Worm (Caenorhabditis elegans): ENCODE results near the gene F52H3.6.

Gene F52H3.6

DNA sequence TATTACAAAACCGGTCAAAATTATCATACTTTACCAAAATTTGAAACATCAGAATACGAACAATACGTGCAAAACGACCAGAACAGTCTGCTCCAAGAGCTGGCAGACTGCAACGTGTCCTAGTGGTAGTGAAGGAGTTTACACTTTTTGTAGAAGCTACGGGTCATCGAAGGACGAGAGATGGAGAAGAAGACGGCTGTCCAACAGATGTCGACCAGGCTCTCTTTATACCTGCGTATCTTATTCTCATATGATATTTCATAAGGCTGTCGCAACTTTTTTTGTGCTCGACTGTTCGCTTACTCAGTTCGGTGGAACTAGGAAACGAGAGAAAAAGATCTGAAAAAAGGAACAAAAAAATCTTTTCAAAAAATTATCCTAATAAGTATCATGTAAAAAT, 11.6 kb upstream of the F52H3.6 start, which contains the start of gene let-268:
Gene let-268 (minus strand): TSS at position 182 of the 400 bp plus-strand sequence.
- TF ChIP-seq nfya-1 (tag; optimal IDR thresholded peaks at IDR 0.05; ENCODE audit: insufficient read depth) (peak; percentile 2), ceh-16 (tag; optimal IDR thresholded peaks at IDR 0.05) (no peak)

DNA sequence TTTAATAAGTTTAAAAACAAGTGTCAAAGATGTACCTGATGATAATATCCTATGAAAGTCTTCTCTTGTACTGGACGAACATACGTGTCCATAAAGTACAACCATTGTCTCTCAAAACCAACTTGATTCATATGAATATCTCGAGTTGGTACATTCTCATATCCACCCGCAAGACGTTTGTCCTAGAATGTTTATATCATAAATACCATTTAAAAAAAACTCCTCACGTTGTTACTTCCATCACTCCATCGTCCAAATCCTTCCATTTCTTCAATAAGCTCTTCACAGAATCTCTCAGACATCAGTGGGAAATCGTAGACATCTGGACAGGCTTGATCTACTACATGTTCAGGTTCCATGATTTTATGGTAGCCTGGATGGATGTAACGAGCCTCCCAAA, 7.2 kb upstream of the F52H3.6 start:
- TF ChIP-seq nhr-23 (tag; optimal IDR thresholded peaks at IDR 0.05) = no peak
- no peak for TF ChIP-seq ceh-82 (tag; optimal IDR thresholded peaks at IDR 0.05)
- TF ChIP-seq fkh-10 (GFP tag; optimal IDR thresholded peaks at IDR 0.05) = no peak
- TF ChIP-seq nhr-43 (tag; optimal IDR thresholded peaks at IDR 0.05; ENCODE audit: poor library complexity, severe bottlenecking) = no peak
- no peak for TF ChIP-seq lin-15B (tag; optimal IDR thresholded peaks at IDR 0.05)
- no peak for TF ChIP-seq aly-2 (tag; optimal IDR thresholded peaks at IDR 0.05)
- TF ChIP-seq nhr-11 (tag; optimal IDR thresholded peaks at IDR 0.05) = no peak
- no peak for TF ChIP-seq elt-2 (tag; optimal IDR thresholded peaks at IDR 0.05)
- TF ChIP-seq ztf-11 (tag; optimal IDR thresholded peaks at IDR 0.05) = no peak
- TF ChIP-seq lin-39 (tag; optimal IDR thresholded peaks at IDR 0.05) = no peak
- no peak for TF ChIP-seq jun-1 (tag; optimal IDR thresholded peaks at IDR 0.05)
- TF ChIP-seq nhr-76 (tag; optimal IDR thresholded peaks at IDR 0.05) = no peak
- no peak for TF ChIP-seq sea-2 (GFP tag; optimal IDR thresholded peaks at IDR 0.05)
- no peak for TF ChIP-seq mdl-1 (tag; optimal IDR thresholded peaks at IDR 0.05)

DNA sequence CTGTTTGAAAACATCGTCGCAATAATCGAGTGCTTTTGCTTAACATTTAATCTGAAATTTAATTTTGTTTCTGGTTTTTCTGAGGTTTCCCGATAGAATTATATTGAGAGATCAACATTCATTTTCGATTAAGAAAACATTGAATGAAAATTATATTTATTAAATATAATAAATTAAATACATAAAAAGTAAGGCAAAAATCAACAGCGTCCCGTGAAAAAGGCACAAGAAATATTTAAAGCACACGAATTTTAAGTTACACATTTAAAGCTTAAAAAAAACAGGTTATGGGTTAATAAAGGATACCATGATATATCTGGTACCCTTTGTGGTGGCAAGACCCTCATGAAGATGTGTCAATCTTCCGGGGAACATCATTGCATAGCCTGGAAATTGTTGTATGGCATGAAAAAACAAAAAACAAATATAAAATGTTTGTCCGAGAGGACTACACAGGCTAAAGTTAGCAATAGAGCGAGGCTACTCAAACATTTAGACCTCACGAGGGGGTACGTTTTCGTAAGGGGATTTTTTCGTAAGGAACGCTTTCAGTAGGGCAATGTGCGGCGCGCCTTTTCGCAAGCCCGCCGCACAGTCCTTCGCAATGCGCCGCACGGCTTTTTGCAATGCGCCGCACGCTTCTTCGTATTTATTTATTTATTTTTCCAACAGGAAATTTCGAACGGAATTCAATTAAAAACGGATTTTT, 5.1 kb upstream of the F52H3.6 start, which contains the start of gene mtcu-2:
Gene mtcu-2 (minus strand): TSS at position 51 of the 709 bp plus-strand sequence.
- peak; percentile 46 for TF ChIP-seq pqm-1 (tag; optimal IDR thresholded peaks at IDR 0.05)
- peak; percentile 34 for TF ChIP-seq elt-2 (tag; optimal IDR thresholded peaks at IDR 0.05)
- TF ChIP-seq nfya-1 (tag; optimal IDR thresholded peaks at IDR 0.05; ENCODE audit: insufficient read depth) = peak; percentile 74
- peak; percentile 80 for TF ChIP-seq nhr-43 (tag; optimal IDR thresholded peaks at IDR 0.05; ENCODE audit: poor library complexity, severe bottlenecking)
- peak; percentile 60 for TF ChIP-seq jun-1 (tag; optimal IDR thresholded peaks at IDR 0.05)
- TF ChIP-seq nhr-11 (tag; optimal IDR thresholded peaks at IDR 0.05) = peak; percentile 73
- peak; percentile 33 for TF ChIP-seq lin-39 (tag; optimal IDR thresholded peaks at IDR 0.05)
- TF ChIP-seq egl-5 (tag; optimal IDR thresholded peaks at IDR 0.05) = peak; percentile 18
- TF ChIP-seq snpc-4 (tag; optimal IDR thresholded peaks at IDR 0.05) = peak; percentile 41
- peak; percentile 82 for TF ChIP-seq nhr-23 (tag; optimal IDR thresholded peaks at IDR 0.05)
- peak; percentile 65 for TF ChIP-seq ceh-28 (tag; optimal IDR thresholded peaks at IDR 0.05)
- TF ChIP-seq pha-4 (tag; optimal IDR thresholded peaks at IDR 0.05) = peak; percentile 80
- peak; percentile 53 for TF ChIP-seq skn-1 (tag; optimal IDR thresholded peaks at IDR 0.05)
- TF ChIP-seq lsy-12 (tag; optimal IDR thresholded peaks at IDR 0.05) = peak; percentile 75
- peak; percentile 57 for TF ChIP-seq nhr-25 (tag; optimal IDR thresholded peaks at IDR 0.05)
- peak; percentile 69 for TF ChIP-seq R02D3.7 (tag; optimal IDR thresholded peaks at IDR 0.05)
- TF ChIP-seq tbx-2 (tag; optimal IDR thresholded peaks at IDR 0.05) = peak; percentile 40
- TF ChIP-seq lin-15B (tag; optimal IDR thresholded peaks at IDR 0.05) = peak; percentile 92

DNA sequence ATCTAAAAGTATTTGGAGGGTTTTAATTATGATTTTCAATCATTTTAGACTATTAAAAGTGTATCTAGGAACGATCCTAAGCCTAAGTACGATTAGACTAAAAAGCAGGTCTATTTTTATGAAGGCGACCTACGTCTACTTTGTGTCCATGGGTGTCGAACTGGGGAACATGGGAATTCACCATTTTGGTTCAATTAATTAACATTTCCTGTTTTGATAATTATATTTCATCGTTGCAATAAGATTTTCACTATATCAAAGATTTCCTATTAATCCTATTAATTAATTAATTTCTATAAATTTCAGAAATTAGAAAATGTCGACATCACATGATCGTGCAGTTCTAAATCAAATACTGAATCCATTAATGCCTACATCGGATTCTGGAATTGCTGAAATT, 1.7 kb upstream of the F52H3.6 start, which contains the start of gene ttc-36:
Gene ttc-36 (plus strand): TSS at position 301 of the 400 bp plus-strand sequence.
- TF ChIP-seq daf-12 (tag; optimal IDR thresholded peaks at IDR 0.05) (no peak), unc-62 (GFP tag; optimal IDR thresholded peaks at IDR 0.05) (no peak), nfya-1 (tag; optimal IDR thresholded peaks at IDR 0.05; ENCODE audit: insufficient read depth) (no peak), nhr-12 (tag; optimal IDR thresholded peaks at IDR 0.05) (no peak), mml-1 (tag; optimal IDR thresholded peaks at IDR 0.05) (no peak), lin-15B (tag; optimal IDR thresholded peaks at IDR 0.05) (no peak), pha-4 (tag; optimal IDR thresholded peaks at IDR 0.05) (no peak), lsy-12 (tag; optimal IDR thresholded peaks at IDR 0.05) (no peak), snpc-4 (tag; optimal IDR thresholded peaks at IDR 0.05) (no peak), aly-2 (tag; optimal IDR thresholded peaks at IDR 0.05) (no peak)

DNA sequence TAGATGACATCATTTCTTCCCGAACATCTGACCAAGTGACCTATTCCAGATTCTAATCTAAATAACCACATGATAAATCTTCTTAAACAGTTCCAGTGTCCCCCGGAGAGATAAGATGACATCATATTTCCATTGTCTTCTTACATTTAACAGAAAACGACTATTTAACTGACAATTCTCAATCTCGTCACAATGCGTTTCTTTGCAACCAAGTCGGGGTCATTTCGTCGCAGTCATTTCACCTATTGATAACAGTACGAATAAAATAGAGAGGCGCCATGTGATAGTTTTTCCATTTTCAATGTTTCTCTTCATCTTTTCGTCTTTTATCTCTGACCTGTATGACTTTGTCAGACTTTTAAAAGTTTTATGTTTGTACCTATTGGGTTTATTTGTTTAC, 822 bp upstream of the F52H3.6 start:
- TF ChIP-seq ceh-82 (tag; optimal IDR thresholded peaks at IDR 0.05) (no peak), ceh-16 (tag; optimal IDR thresholded peaks at IDR 0.05) (no peak), ztf-4 (tag; optimal IDR thresholded peaks at IDR 0.05) (no peak), fkh-10 (GFP tag; optimal IDR thresholded peaks at IDR 0.05) (no peak), jun-1 (tag; optimal IDR thresholded peaks at IDR 0.05) (peak; percentile 21), lin-39 (tag; optimal IDR thresholded peaks at IDR 0.05) (no peak), daf-12 (tag; optimal IDR thresholded peaks at IDR 0.05) (no peak), unc-39 (tag; optimal IDR thresholded peaks at IDR 0.05) (no peak), zag-1 (tag; optimal IDR thresholded peaks at IDR 0.05) (no peak), fkh-2 (tag; optimal IDR thresholded peaks at IDR 0.05) (no peak), pqm-1 (tag; optimal IDR thresholded peaks at IDR 0.05) (peak; percentile 64), nhr-67 (tag; optimal IDR thresholded peaks at IDR 0.05) (no peak), unc-62 (GFP tag; optimal IDR thresholded peaks at IDR 0.05) (no peak), nhr-77 (tag; optimal IDR thresholded peaks at IDR 0.05) (no peak), nhr-12 (tag; optimal IDR thresholded peaks at IDR 0.05) (no peak), elt-2 (tag; optimal IDR thresholded peaks at IDR 0.05) (peak; percentile 72), nhr-43 (tag; optimal IDR thresholded peaks at IDR 0.05; ENCODE audit: poor library complexity, severe bottlenecking) (peak; percentile 83), elt-3 (tag; optimal IDR thresholded peaks at IDR 0.05) (peak in 2 of 3 experiments; percentile 60 to 63), hmg-11 (tag; optimal IDR thresholded peaks at IDR 0.05) (no peak), elt-1 (tag; optimal IDR thresholded peaks at IDR 0.05) (no peak), nhr-25 (tag; optimal IDR thresholded peaks at IDR 0.05) (peak; percentile 24), pha-4 (tag; optimal IDR thresholded peaks at IDR 0.05) (peak; percentile 32), nhr-23 (tag; optimal IDR thresholded peaks at IDR 0.05) (peak; percentile 97), ztf-11 (tag; optimal IDR thresholded peaks at IDR 0.05) (no peak), nfya-1 (tag; optimal IDR thresholded peaks at IDR 0.05; ENCODE audit: insufficient read depth) (peak; percentile 25), eor-1 (tag; optimal IDR thresholded peaks at IDR 0.05) (no peak)
